Fruit fly (Drosophila melanogaster) whole organism, larva: Measurements from ENCODE around the gene Cyt-c-p.
A peak's percentile ranks its signal among the peaks of the same experiment; 100 is the strongest.

Source experiments
- noc ChIP-seq: fragments of 200-800 bp; sonication (Bioruptor generic); optimal IDR thresholded peaks from 3 replicates; lab custom pipeline; 2019; ENCODE audit warnings: missing biosample characterization, mild to moderate bottlenecking, missing genetic modification characterization, moderate library complexity

The Cyt-c-p gene

dm6 chr2L:16719643-16720515, at the start of gene Cyt-c-p:
TSS of gene Cyt-c-p (plus strand) at chr2L:16719932.
- TF ChIP-seq noc = peak; percentile 49

dm6 chr2L:16672290-16672689, 47.4 kb upstream of the Cyt-c-p start:
- TF ChIP-seq noc = no peak

- no peak for TF ChIP-seq noc
Observed at dm6 chr2L:16676651-16677359, 42.9 kb upstream of the Cyt-c-p start, which contains the start of the genes Trpgamma and her. TSS of gene Trpgamma (minus strand) at chr2L:16676701. TSS of gene her (plus strand) at chr2L:16677185.

dm6 chr2L:16679073-16679472, 40.7 kb upstream of the Cyt-c-p start:
- TF ChIP-seq noc = no peak

- TF ChIP-seq noc = peak; percentile 28
Observed at dm6 chr2L:16679817-16680683, 39.7 kb upstream of the Cyt-c-p start, which contains the start of the genes grp and squ. TSS of gene grp (plus strand) at chr2L:16680054. TSS of gene squ (plus strand) at chr2L:16680054.

- TF ChIP-seq noc = no peak
Observed at dm6 chr2L:16682203-16682602, 37.5 kb upstream of the Cyt-c-p start, which contains the start of gene CG33552. TSS of gene CG33552 (plus strand) at chr2L:16682503.

- TF ChIP-seq noc = peak; percentile 63
Observed at dm6 chr2L:16683958-16684877, 35.5 kb upstream of the Cyt-c-p start, which contains the start of gene CG31807. TSS of gene CG31807 (minus strand) at chr2L:16684008.

- TF ChIP-seq noc = peak; percentile 16
Observed at dm6 chr2L:16684908-16685611, 34.7 kb upstream of the Cyt-c-p start.

- TF ChIP-seq noc = no peak
Observed at dm6 chr2L:16685612-16685912, 34.2 kb upstream of the Cyt-c-p start.

- TF ChIP-seq noc = no peak
Observed at dm6 chr2L:16686412-16687043, 33.2 kb upstream of the Cyt-c-p start.

- TF ChIP-seq noc = no peak
Observed at dm6 chr2L:16687863-16688262, 31.9 kb upstream of the Cyt-c-p start.

dm6 chr2L:16689800-16690618, 29.7 kb upstream of the Cyt-c-p start:
- TF ChIP-seq noc = no peak

dm6 chr2L:16690619-16690908, 29.2 kb upstream of the Cyt-c-p start:
- TF ChIP-seq noc = no peak
